Fruit fly (Drosophila melanogaster) whole organism, embryonic: ENCODE results near the gene CG9270.

ENCODE experiments used
- ATbp ChIP-seq: fragments of 200-800 bp; sonication (Bioruptor generic); optimal IDR thresholded peaks from 2 replicates; lab custom pipeline; 2017; ENCODE audit warnings: missing biosample characterization, mild to moderate bottlenecking, missing genetic modification characterization, missing genetic modification reagents
- Abd-B ChIP-seq: fragments of 200-800 bp; sonication (Bioruptor generic); optimal IDR thresholded peaks from 2 replicates; lab custom pipeline; 2018; ENCODE audit warnings: missing biosample characterization, mild to moderate bottlenecking, missing genetic modification characterization, moderate library complexity
- Bgb ChIP-seq: fragments of 200-800 bp; sonication (Bioruptor generic); IDR thresholded peaks from 2 replicates; pipeline ENCODE4 v1.3.6; 2022; ENCODE audit warnings: missing biosample characterization, missing genetic modification characterization; ENCODE audit not compliant: partially characterized antibody
- CG12104 ChIP-seq: fragments of 200-800 bp; sonication (Bioruptor generic); optimal IDR thresholded peaks from 3 replicates; lab custom pipeline; 2016; ENCODE audit warnings: missing biosample characterization, missing genetic modification characterization
- CG1233 ChIP-seq: fragments of 200-800 bp; sonication (Bioruptor generic); optimal IDR thresholded peaks from 4 replicates; lab custom pipeline; 2018; ENCODE audit warnings: missing biosample characterization, mild to moderate bottlenecking, missing genetic modification characterization
- CG13123 ChIP-seq: fragments of 200-800 bp; sonication (Bioruptor generic); optimal IDR thresholded peaks from 2 replicates; lab custom pipeline; 2016; ENCODE audit warnings: missing biosample characterization, missing genetic modification characterization
- CG1529 ChIP-seq: fragments of 200-800 bp; sonication (Bioruptor generic); optimal IDR thresholded peaks from 3 replicates; lab custom pipeline; 2018; ENCODE audit warnings: missing biosample characterization, missing genetic modification characterization
- CG16813 ChIP-seq: fragments of 200-800 bp; sonication (Bioruptor generic); IDR thresholded peaks from 3 replicates; pipeline ENCODE4 v1.3.6; 2022; ENCODE audit warnings: missing biosample characterization, missing genetic modification characterization; ENCODE audit not compliant: partially characterized antibody
- CG16815 ChIP-seq: fragments of 200-800 bp; sonication (Bioruptor generic); optimal IDR thresholded peaks from 3 replicates; lab custom pipeline; 2017; ENCODE audit warnings: missing biosample characterization, mild to moderate bottlenecking, missing genetic modification characterization
- CG2678 ChIP-seq: fragments of 200-800 bp; sonication (Bioruptor generic); optimal IDR thresholded peaks from 3 replicates; lab custom pipeline; 2019; ENCODE audit warnings: missing biosample characterization, mild to moderate bottlenecking, missing genetic modification characterization, moderate library complexity
- CG2712 ChIP-seq: fragments of 200-800 bp; optimal IDR thresholded peaks from 3 replicates; lab custom pipeline; 2019; ENCODE audit warnings: missing biosample characterization, mild to moderate bottlenecking, missing genetic modification characterization, moderate library complexity
- CG32767 ChIP-seq: fragments of 200-800 bp; sonication (Bioruptor generic); IDR thresholded peaks from 2 replicates; pipeline ENCODE4 v1.3.6; 2022; ENCODE audit warnings: missing biosample characterization, missing genetic modification characterization
- CG34224 ChIP-seq: fragments of 200-800 bp; sonication (Bioruptor generic); IDR thresholded peaks from 3 replicates; pipeline ENCODE4 v1.3.6; 2022; ENCODE audit warnings: missing biosample characterization, missing genetic modification characterization; ENCODE audit not compliant: partially characterized antibody
- CG3726 ChIP-seq: fragments of 200-800 bp; sonication (Bioruptor generic); IDR thresholded peaks from 3 replicates; pipeline ENCODE4, ENCODE4 v1.3.6; 2022; ENCODE audit warnings: missing biosample characterization, missing genetic modification characterization
- CG4854 ChIP-seq: fragments of 200-800 bp; sonication (Bioruptor generic); optimal IDR thresholded peaks from 2 replicates; lab custom pipeline; 2016; ENCODE audit warnings: missing biosample characterization, missing genetic modification characterization, inconsistent platforms
- CG6254 ChIP-seq: fragments of 200-800 bp; sonication (Bioruptor generic); optimal IDR thresholded peaks from 3 replicates; lab custom pipeline; 2017; ENCODE audit warnings: mild to moderate bottlenecking, missing biosample characterization, missing genetic modification reagents, missing genetic modification characterization
- CG8290 ChIP-seq, 3 experiments: fragments of 200-800 bp; sonication (Bioruptor generic); optimal IDR thresholded peaks; 2 replicates each; lab custom pipeline; 2016 to 2019; ENCODE audit warnings: missing biosample characterization in 3 of 3, missing genetic modification characterization in 3 of 3, mild to moderate bottlenecking in 2 of 3, moderate library complexity in 1 of 3
- CG9817 ChIP-seq: fragments of 200-800 bp; sonication (Bioruptor generic); optimal IDR thresholded peaks from 2 replicates; lab custom pipeline; 2018; ENCODE audit warnings: missing biosample characterization, mild to moderate bottlenecking, missing genetic modification characterization, moderate library complexity
- CG9932 ChIP-seq: fragments of 200-800 bp; sonication (Bioruptor generic); IDR thresholded peaks from 2 replicates; pipeline ENCODE4 v1.3.6; 2022; ENCODE audit warnings: missing biosample characterization, missing genetic modification characterization
- D ChIP-seq, 2 experiments: fragments of 200-800 bp in 1 of 2; fragments of >200 bp in 1 of 2; sonication (Bioruptor generic) in 1 of 2; optimal IDR thresholded peaks; 2 replicates in 1 of 2; 3 replicates in 1 of 2; lab custom pipeline; 2017; ENCODE audit warnings: mild to moderate bottlenecking in 1 of 2, missing biosample characterization in 1 of 2, missing genetic modification characterization in 1 of 2, missing genetic modification reagents in 1 of 2
- HmgZ ChIP-seq: fragments of 200-800 bp; sonication (Bioruptor generic); optimal IDR thresholded peaks from 2 replicates; lab custom pipeline; 2018; ENCODE audit warnings: missing biosample characterization, mild to moderate bottlenecking, missing genetic modification characterization
- Lpt ChIP-seq: fragments of >200 bp; optimal IDR thresholded peaks from 2 replicates; lab custom pipeline; 2018; ENCODE audit warnings: missing biosample characterization, missing genetic modification characterization
- NK7.1 ChIP-seq: fragments of 200-800 bp; sonication (Bioruptor generic); optimal IDR thresholded peaks from 3 replicates; lab custom pipeline; 2016; ENCODE audit warnings: missing biosample characterization, missing genetic modification characterization
- Oaz ChIP-seq: fragments of 200-800 bp; sonication (Bioruptor generic); IDR thresholded peaks from 2 replicates; pipeline ENCODE4 v1.3.6; 2022; ENCODE audit warnings: missing biosample characterization, missing genetic modification characterization
- Opbp ChIP-seq: fragments of 200-800 bp; sonication (Bioruptor generic); IDR thresholded peaks from 3 replicates; pipeline ENCODE4 v1.3.6; 2022; ENCODE audit warnings: missing biosample characterization, missing genetic modification characterization; ENCODE audit not compliant: partially characterized antibody
- Rfx ChIP-seq: fragments of 200-800 bp; sonication (Bioruptor generic); IDR thresholded peaks from 2 replicates; pipeline ENCODE4 v1.3.6; 2022; ENCODE audit warnings: missing biosample characterization, missing genetic modification characterization
- al ChIP-seq: fragments of 200-800 bp; sonication (Bioruptor generic); IDR thresholded peaks from 2 replicates; pipeline ENCODE4 v1.3.6; 2022; ENCODE audit warnings: missing biosample characterization, missing genetic modification characterization
- ash1 ChIP-seq: fragments of 200-800 bp; sonication (Bioruptor generic); optimal IDR thresholded peaks from 2 replicates; lab custom pipeline; 2018; ENCODE audit warnings: missing biosample characterization, mild to moderate bottlenecking, missing genetic modification characterization
- ato ChIP-seq: fragments of 200-800 bp; sonication (Bioruptor generic); IDR thresholded peaks from 2 replicates; pipeline ENCODE4 v1.3.6; 2022; ENCODE audit warnings: missing biosample characterization, missing genetic modification characterization; ENCODE audit not compliant: partially characterized antibody
- cad ChIP-seq: fragments of >200 bp; optimal IDR thresholded peaks from 2 replicates; lab custom pipeline; 2017; ENCODE audit warnings: missing biosample characterization, missing genetic modification characterization
- ci ChIP-seq: fragments of 200-800 bp; sonication (Bioruptor generic); IDR thresholded peaks from 3 replicates; pipeline ENCODE4 v1.3.6; 2022; ENCODE audit warnings: missing biosample characterization, missing genetic modification characterization
- cwo ChIP-seq: fragments of 200-800 bp; sonication (Bioruptor generic); optimal IDR thresholded peaks from 3 replicates; lab custom pipeline; 2017; ENCODE audit warnings: missing biosample characterization, missing genetic modification characterization, mild to moderate bottlenecking, moderate library complexity, missing genetic modification reagents
- disco-r ChIP-seq: fragments of 200-800 bp; sonication (Bioruptor generic); optimal IDR thresholded peaks from 2 replicates; lab custom pipeline; 2016; ENCODE audit warnings: missing biosample characterization, missing genetic modification characterization
- dpn ChIP-seq, 2 experiments: fragments of 200-800 bp; sonication (Bioruptor generic); optimal IDR thresholded peaks; 3 replicates each; lab custom pipeline; 2016; ENCODE audit warnings: missing biosample characterization in 2 of 2, missing genetic modification characterization in 2 of 2
- gcm2 ChIP-seq: fragments of 200-800 bp; sonication (Bioruptor generic); optimal IDR thresholded peaks from 2 replicates; lab custom pipeline; 2016; ENCODE audit warnings: missing biosample characterization, missing genetic modification characterization
- jigr1 ChIP-seq: fragments of 200-800 bp; sonication (Bioruptor generic); IDR thresholded peaks from 3 replicates; pipeline ENCODE4 v1.3.6; 2022; ENCODE audit warnings: missing biosample characterization, missing genetic modification characterization
- lab ChIP-seq: fragments of 200-800 bp; sonication (Bioruptor generic); optimal IDR thresholded peaks from 3 replicates; lab custom pipeline; 2017; ENCODE audit warnings: missing biosample characterization, missing genetic modification characterization, mild to moderate bottlenecking, moderate library complexity, missing genetic modification reagents
- mld ChIP-seq: fragments of 200-800 bp; sonication (Bioruptor generic); IDR thresholded peaks from 3 replicates; pipeline ENCODE4 v1.3.6; 2022; ENCODE audit warnings: missing biosample characterization, missing genetic modification characterization; ENCODE audit not compliant: partially characterized antibody
- nom ChIP-seq: fragments of 200-800 bp; sonication (Bioruptor generic); optimal IDR thresholded peaks from 2 replicates; lab custom pipeline; 2017; ENCODE audit warnings: missing biosample characterization, missing genetic modification characterization, mild to moderate bottlenecking, moderate library complexity, missing genetic modification reagents
- onecut ChIP-seq: fragments of 200-800 bp; sonication (Bioruptor generic); IDR thresholded peaks from 2 replicates; pipeline ENCODE4 v1.3.6; 2022; ENCODE audit warnings: missing biosample characterization, missing genetic modification characterization
- org-1 ChIP-seq: fragments of 200-800 bp; sonication (Bioruptor generic); optimal IDR thresholded peaks from 2 replicates; lab custom pipeline; 2017; ENCODE audit warnings: missing biosample characterization, missing genetic modification characterization
- pho ChIP-seq: fragments of 200-800 bp; sonication (Bioruptor generic); optimal IDR thresholded peaks from 2 replicates; lab custom pipeline; 2016; ENCODE audit warnings: missing biosample characterization, missing genetic modification characterization
- rib ChIP-seq: fragments of 200-800 bp; sonication (Bioruptor generic); IDR thresholded peaks from 2 replicates; pipeline ENCODE4 v1.3.6; 2022; ENCODE audit warnings: missing biosample characterization, missing genetic modification characterization
- salm ChIP-seq: fragments of 200-800 bp; sonication (Bioruptor generic); optimal IDR thresholded peaks from 2 replicates; lab custom pipeline; 2018; ENCODE audit warnings: missing biosample characterization, mild to moderate bottlenecking, missing genetic modification characterization
- sd ChIP-seq: fragments of 200-800 bp; sonication (Bioruptor generic); optimal IDR thresholded peaks from 3 replicates; lab custom pipeline; 2018; ENCODE audit warnings: missing biosample characterization, mild to moderate bottlenecking, missing genetic modification characterization, moderate library complexity
- sna ChIP-seq: fragments of 200-800 bp; sonication (Bioruptor generic); IDR thresholded peaks from 2 replicates; pipeline ENCODE4 v1.3.6; 2022; ENCODE audit warnings: missing biosample characterization, missing genetic modification characterization; ENCODE audit not compliant: partially characterized antibody
- sr ChIP-seq: fragments of 200-800 bp; sonication (Bioruptor generic); IDR thresholded peaks from 3 replicates; pipeline ENCODE4 v1.3.6; 2022; ENCODE audit warnings: missing biosample characterization, missing genetic modification characterization
- stwl ChIP-seq: fragments of 200-800 bp; sonication (Bioruptor generic); optimal IDR thresholded peaks from 3 replicates; lab custom pipeline; 2018; ENCODE audit warnings: missing biosample characterization, mild to moderate bottlenecking, missing genetic modification characterization, moderate library complexity
- unpg ChIP-seq: fragments of 200-800 bp; sonication (Bioruptor generic); optimal IDR thresholded peaks from 3 replicates; lab custom pipeline; 2018; ENCODE audit warnings: missing biosample characterization, mild to moderate bottlenecking, missing genetic modification characterization, moderate library complexity

The CG9270 gene

dm6 chr2L:20915224-20915623 lies 18.7 kb downstream of the CG9270 start (continued):
- TF ChIP-seq cwo (GFP tag; lab: Kevin White, UChicago) (peak; percentile 36), ash1 (GFP tag; lab: Kevin White, UChicago) (no peak), ato (no peak), Lpt (GFP tag; lab: Kevin White, UChicago) (no peak), CG4854 (GFP tag; lab: Kevin White, UChicago) (no peak), D (optimal IDR thresholded peaks at IDR 0.05; lab: Kevin White, UChicago) (no peak), D (GFP tag; optimal IDR thresholded peaks at IDR 0.05; lab: Kevin White, UChicago) (no peak), onecut (GFP tag; lab: Robert Waterston, UW) (no peak), dpn (GFP tag; optimal IDR thresholded peaks at IDR 0.05; lab: Kevin White, UChicago) (no peak), mld (GFP tag; lab: Robert Waterston, UW) (no peak), rib (GFP tag; lab: Robert Waterston, UW) (no peak), CG34224 (GFP tag; lab: Robert Waterston, UW) (no peak), CG1233 (GFP tag; lab: Kevin White, UChicago) (no peak), CG12104 (GFP tag; lab: Kevin White, UChicago) (peak; percentile 32), CG16815 (GFP tag; lab: Kevin White, UChicago) (no peak), lab (GFP tag; lab: Kevin White, UChicago) (peak; percentile 71), sd (tag; lab: Kevin White, UChicago) (no peak), gcm2 (GFP tag; lab: Kevin White, UChicago) (peak; percentile 11), Rfx (peak; percentile 25; the same call in 1 of the 2 replicates), ATbp (GFP tag; lab: Kevin White, UChicago) (peak; percentile 8), Opbp (GFP tag; lab: Robert Waterston, UW) (no peak), nom (no peak), unpg (peak; percentile 53), NK7.1 (GFP tag; lab: Kevin White, UChicago) (no peak), salm (tag; lab: Kevin White, UChicago) (no peak), Abd-B (GFP tag; lab: Kevin White, UChicago) (no peak), CG32767 (GFP tag; lab: Robert Waterston, UW) (peak; percentile 36; the same call in 1 of the 2 replicates), CG6254 (GFP tag; lab: Kevin White, UChicago) (no peak), pho (GFP tag; lab: Kevin White, UChicago) (no peak), Oaz (GFP tag; lab: Robert Waterston, UW) (0 out of 2 replicates have a peak, but pooled peaks have one; percentile 10), sna (GFP tag; lab: Robert Waterston, UW) (no peak), CG9932 (no peak), ci (GFP tag; lab: Robert Waterston, UW) (peak; percentile 54; the same call in 1 of the 3 replicates), CG3726 (GFP tag; lab: Robert Waterston, UW) (0 out of 3 replicates have a peak, but pooled peaks have one; percentile 26), cad (no peak), jigr1 (GFP tag; lab: Robert Waterston, UW) (no peak), CG16813 (GFP tag; lab: Robert Waterston, UW) (no peak), disco-r (GFP tag; lab: Kevin White, UChicago) (no peak), org-1 (GFP tag; lab: Kevin White, UChicago) (no peak), CG2712 (tag; lab: Kevin White, UChicago) (peak; percentile 56), CG2678 (tag; lab: Kevin White, UChicago) (peak; percentile 41), CG1529 (no peak), Bgb (GFP tag; lab: Robert Waterston, UW) (no peak), sr (GFP tag; lab: Robert Waterston, UW) (no peak), HmgZ (tag; lab: Kevin White, UChicago) (no peak), stwl (tag; lab: Kevin White, UChicago) (no peak), CG8290 (GFP tag; optimal IDR thresholded peaks at IDR 0.05; lab: Kevin White, UChicago) (no peak), CG8290 (tag; optimal IDR thresholded peaks at IDR 0.05; lab: Kevin White, UChicago) (no peak), al (GFP tag; lab: Robert Waterston, UW) (no peak), CG13123 (GFP tag; lab: Kevin White, UChicago) (no peak), CG9817 (tag; lab: Kevin White, UChicago) (no peak)
